Worm (Caenorhabditis elegans) whole organism, young adult: ENCODE data around the gene srbc-59.

Source experiments
- F55B11.4 ChIP-seq: sonication (generic microtip); optimal IDR thresholded peaks from 2 replicates; lab custom pipeline; 2016; ENCODE audit warnings: missing compliant biosample characterization, missing genetic modification characterization, borderline replicate concordance; ENCODE audit not compliant: insufficient read depth
- athp-1 ChIP-seq: sonication (generic microtip); optimal IDR thresholded peaks from 2 replicates; lab custom pipeline; 2017; ENCODE audit warnings: mild to moderate bottlenecking, missing genetic modification characterization, missing compliant biosample characterization
- egl-18 ChIP-seq: fragments of 200-800 bp; sonication (Bioruptor generic); IDR thresholded peaks from 2 replicates; pipeline ENCODE4 v1.3.6; 2022; ENCODE audit warnings: missing genetic modification reagents, missing genetic modification characterization, missing compliant biosample characterization
- lin-26 ChIP-seq: fragments of 200-800 bp; sonication (Bioruptor generic); IDR thresholded peaks from 2 replicates; pipeline ENCODE4 v1.3.6; 2022; ENCODE audit warnings: missing genetic modification reagents, missing genetic modification characterization, missing compliant biosample characterization
- nhr-27 ChIP-seq: fragments of 200-800 bp; sonication (Bioruptor generic); optimal IDR thresholded peaks from 2 replicates; lab custom pipeline; 2018; ENCODE audit warnings: mild to moderate bottlenecking, missing genetic modification characterization, moderate library complexity, missing compliant biosample characterization
- nhr-90 ChIP-seq: sonication (generic microtip); optimal IDR thresholded peaks from 2 replicates; lab custom pipeline; 2016; ENCODE audit warnings: missing genotype, mild to moderate bottlenecking, missing genetic modification characterization, missing compliant biosample characterization
- pbrm-1 ChIP-seq: fragments of 200-800 bp; sonication (Bioruptor generic); IDR thresholded peaks from 2 replicates; pipeline ENCODE4 v1.3.6; 2022; ENCODE audit warnings: missing genetic modification reagents, missing genetic modification characterization, missing compliant biosample characterization
- pha-4 ChIP-seq: fragments of 150-350 bp; sonication (generic microtip); optimal IDR thresholded peaks from 2 replicates; lab custom pipeline; 2014; ENCODE audit warnings: missing biosample characterization, missing genetic modification reagents, missing genetic modification characterization
- snpc-4 ChIP-seq, 5 experiments: fragments of 150-350 bp in 1 of 5; sonication (generic microtip) in 4 of 5; optimal IDR thresholded peaks; 2 replicates each; lab custom pipeline; 2014 to 2018; ENCODE audit warnings: missing genetic modification characterization in 5 of 5, missing biosample characterization in 3 of 5, antibody characterized with exemption in 2 of 5, mild to moderate bottlenecking in 2 of 5, missing compliant biosample characterization in 2 of 5, missing genotype in 2 of 5, moderate library complexity in 2 of 5, missing genetic modification reagents in 1 of 5
- somi-1 ChIP-seq: fragments of 200-800 bp; sonication (Bioruptor generic); optimal IDR thresholded peaks from 2 replicates; lab custom pipeline; 2018; ENCODE audit warnings: mild to moderate bottlenecking, missing genetic modification characterization, missing compliant biosample characterization
- unc-62 ChIP-seq: fragments of 150-350 bp; optimal IDR thresholded peaks from 2 replicates; lab custom pipeline; 2014; ENCODE audit warnings: missing biosample characterization, missing genetic modification reagents, missing genetic modification characterization

ce11 chrV:741820-742219 is 36.6 kb upstream of the srbc-59 start, which contains the start of gene C05E4.7:
- no peak for TF ChIP-seq pha-4 (tag; lab: Kevin White, UChicago)
- TF ChIP-seq pbrm-1: no peak
- TF ChIP-seq nhr-27 (tag; lab: Kevin White, UChicago): no peak
- TF ChIP-seq egl-18 (GFP tag; lab: Robert Waterston, UW): no peak
- no peak for TF ChIP-seq unc-62
- no peak for TF ChIP-seq athp-1 (tag; lab: Kevin White, UChicago)
- TF ChIP-seq nhr-90 (tag; lab: Kevin White, UChicago): no peak
- TF ChIP-seq F55B11.4: no peak
- TF ChIP-seq snpc-4 (GFP tag; optimal IDR thresholded peaks at IDR 0.05; lab: Kevin White, UChicago): no peak
- no peak for TF ChIP-seq snpc-4 (tag; optimal IDR thresholded peaks at IDR 0.05; lab: Kevin White, UChicago)
- no peak for TF ChIP-seq lin-26 (GFP tag; lab: Robert Waterston, UW)
- no peak for TF ChIP-seq somi-1 (GFP tag; lab: Kevin White, UChicago)
